Fruit fly (Drosophila melanogaster) whole organism, embryonic: Measurements from ENCODE around the gene how.

Source experiments
- ATbp ChIP-seq: fragments of 200-800 bp; sonication (Bioruptor generic); optimal IDR thresholded peaks from 2 replicates; lab custom pipeline; 2017; ENCODE audit warnings: missing biosample characterization, mild to moderate bottlenecking, missing genetic modification characterization, missing genetic modification reagents
- Antp ChIP-seq: fragments of 200-800 bp; sonication (Bioruptor generic); optimal IDR thresholded peaks from 3 replicates; lab custom pipeline; 2016; ENCODE audit warnings: missing biosample characterization, missing genetic modification characterization
- Awh ChIP-seq: fragments of 200-800 bp; sonication (Bioruptor generic); IDR thresholded peaks from 2 replicates; pipeline ENCODE4, ENCODE4 v1.3.6; 2022; ENCODE audit warnings: missing biosample characterization, missing genetic modification characterization
- BtbVII ChIP-seq: fragments of 200-800 bp; sonication (Bioruptor generic); optimal IDR thresholded peaks from 3 replicates; lab custom pipeline; 2017; ENCODE audit warnings: missing biosample characterization, mild to moderate bottlenecking, missing genetic modification characterization
- CG10209 ChIP-seq: fragments of 200-800 bp; sonication (Bioruptor generic); optimal IDR thresholded peaks from 3 replicates; lab custom pipeline; 2017; ENCODE audit warnings: missing biosample characterization, mild to moderate bottlenecking, missing genetic modification characterization, missing genetic modification reagents
- CG10274 ChIP-seq: fragments of 200-800 bp; sonication (Bioruptor generic); optimal IDR thresholded peaks from 3 replicates; lab custom pipeline; 2017; ENCODE audit warnings: missing biosample characterization, mild to moderate bottlenecking, missing genetic modification characterization
- CG10431 ChIP-seq: fragments of 200-800 bp; sonication (Bioruptor generic); optimal IDR thresholded peaks from 3 replicates; lab custom pipeline; 2018; ENCODE audit warnings: missing biosample characterization, mild to moderate bottlenecking, missing genetic modification characterization
- CG11093 ChIP-seq: fragments of 200-800 bp; sonication (Bioruptor generic); IDR thresholded peaks from 3 replicates; pipeline ENCODE4 v1.3.6; 2022; ENCODE audit warnings: missing biosample characterization, missing genetic modification characterization
- CG11398 ChIP-seq: fragments of 200-800 bp; sonication (Bioruptor generic); optimal IDR thresholded peaks from 2 replicates; lab custom pipeline; 2016; ENCODE audit warnings: missing biosample characterization, missing genetic modification characterization
- CG11723 ChIP-seq: fragments of 200-800 bp; sonication (Bioruptor generic); optimal IDR thresholded peaks from 2 replicates; lab custom pipeline; 2017; ENCODE audit warnings: missing biosample characterization, mild to moderate bottlenecking, missing genetic modification characterization
- CG1603 ChIP-seq: fragments of 200-800 bp; sonication (Bioruptor generic); optimal IDR thresholded peaks from 2 replicates; lab custom pipeline; 2019; ENCODE audit warnings: missing biosample characterization, mild to moderate bottlenecking, missing genetic modification characterization, moderate library complexity
- CG16813 ChIP-seq: fragments of 200-800 bp; sonication (Bioruptor generic); IDR thresholded peaks from 3 replicates; pipeline ENCODE4 v1.3.6; 2022; ENCODE audit warnings: missing biosample characterization, missing genetic modification characterization; ENCODE audit not compliant: partially characterized antibody
- CG16863 ChIP-seq: fragments of 200-800 bp; sonication (Bioruptor generic); optimal IDR thresholded peaks from 3 replicates; lab custom pipeline; 2016; ENCODE audit warnings: missing biosample characterization, missing genetic modification characterization
- CG17829 ChIP-seq: fragments of 200-800 bp; optimal IDR thresholded peaks from 2 replicates; lab custom pipeline; 2019; ENCODE audit warnings: missing biosample characterization, mild to moderate bottlenecking, missing genetic modification characterization, moderate library complexity
- CG18599 ChIP-seq: fragments of 200-800 bp; sonication (Bioruptor generic); optimal IDR thresholded peaks from 3 replicates; lab custom pipeline; 2017; ENCODE audit warnings: missing biosample characterization, missing genetic modification characterization, mild to moderate bottlenecking, moderate library complexity, missing genetic modification reagents
- CG2116 ChIP-seq: fragments of 200-800 bp; sonication (Bioruptor generic); optimal IDR thresholded peaks from 3 replicates; lab custom pipeline; 2018; ENCODE audit warnings: missing biosample characterization, mild to moderate bottlenecking, missing genetic modification characterization
- CG2120 ChIP-seq: fragments of 200-800 bp; sonication (Bioruptor generic); optimal IDR thresholded peaks from 3 replicates; lab custom pipeline; 2016; ENCODE audit warnings: missing biosample characterization, missing genetic modification characterization
- CG30020 ChIP-seq: fragments of 200-800 bp; optimal IDR thresholded peaks from 2 replicates; lab custom pipeline; 2019; ENCODE audit warnings: missing biosample characterization, mild to moderate bottlenecking, missing genetic modification characterization, moderate library complexity
- CG3163 ChIP-seq: fragments of 200-800 bp; sonication (Bioruptor generic); optimal IDR thresholded peaks from 3 replicates; lab custom pipeline; 2016; ENCODE audit warnings: missing biosample characterization, missing genetic modification characterization
- CG32772 ChIP-seq: fragments of 200-800 bp; sonication (Bioruptor generic); IDR thresholded peaks from 2 replicates; pipeline ENCODE4 v1.3.6; 2022; ENCODE audit warnings: missing biosample characterization, missing genetic modification characterization
- CG3838 ChIP-seq: fragments of 200-800 bp; sonication (Bioruptor generic); optimal IDR thresholded peaks from 3 replicates; lab custom pipeline; 2016; ENCODE audit warnings: missing biosample characterization, missing genetic modification characterization
- CG4854 ChIP-seq: fragments of 200-800 bp; sonication (Bioruptor generic); optimal IDR thresholded peaks from 2 replicates; lab custom pipeline; 2016; ENCODE audit warnings: missing biosample characterization, missing genetic modification characterization, inconsistent platforms
- CG6254 ChIP-seq: fragments of 200-800 bp; sonication (Bioruptor generic); optimal IDR thresholded peaks from 3 replicates; lab custom pipeline; 2017; ENCODE audit warnings: mild to moderate bottlenecking, missing biosample characterization, missing genetic modification reagents, missing genetic modification characterization
- CG7745 ChIP-seq: fragments of 200-800 bp; sonication (Bioruptor generic); optimal IDR thresholded peaks from 2 replicates; lab custom pipeline; 2018; ENCODE audit warnings: missing biosample characterization, mild to moderate bottlenecking, missing genetic modification characterization, moderate library complexity
- CG9817 ChIP-seq: fragments of 200-800 bp; sonication (Bioruptor generic); optimal IDR thresholded peaks from 2 replicates; lab custom pipeline; 2018; ENCODE audit warnings: missing biosample characterization, mild to moderate bottlenecking, missing genetic modification characterization, moderate library complexity
- D ChIP-seq, 2 experiments: fragments of 200-800 bp in 1 of 2; fragments of >200 bp in 1 of 2; sonication (Bioruptor generic) in 1 of 2; optimal IDR thresholded peaks; 2 replicates in 1 of 2; 3 replicates in 1 of 2; lab custom pipeline; 2017; ENCODE audit warnings: mild to moderate bottlenecking in 1 of 2, missing biosample characterization in 1 of 2, missing genetic modification characterization in 1 of 2, missing genetic modification reagents in 1 of 2
- D19B ChIP-seq: fragments of 200-800 bp; sonication (Bioruptor generic); optimal IDR thresholded peaks from 2 replicates; lab custom pipeline; 2017; ENCODE audit warnings: missing biosample characterization, mild to moderate bottlenecking, missing genetic modification characterization
- Deaf1 ChIP-seq: fragments of 200-800 bp; optimal IDR thresholded peaks from 3 replicates; lab custom pipeline; 2019; ENCODE audit warnings: missing biosample characterization, mild to moderate bottlenecking, missing genetic modification characterization, moderate library complexity
- Dip3 ChIP-seq: fragments of 200-800 bp; sonication (Bioruptor generic); optimal IDR thresholded peaks from 3 replicates; lab custom pipeline; 2016; ENCODE audit warnings: missing biosample characterization, missing genetic modification characterization
- Hr39 ChIP-seq: fragments of >200 bp; optimal IDR thresholded peaks from 2 replicates; lab custom pipeline; 2017
- NC2β ChIP-seq: fragments of 200-800 bp; sonication (Bioruptor generic); optimal IDR thresholded peaks from 2 replicates; lab custom pipeline; 2016; ENCODE audit warnings: missing biosample characterization, missing genetic modification characterization
- Neu2 ChIP-seq: fragments of 200-800 bp; sonication (Bioruptor generic); optimal IDR thresholded peaks from 3 replicates; lab custom pipeline; 2016; ENCODE audit warnings: missing biosample characterization, missing genetic modification characterization, borderline replicate concordance
- Nf-YC ChIP-seq: fragments of 200-800 bp; optimal IDR thresholded peaks from 3 replicates; lab custom pipeline; 2019; ENCODE audit warnings: missing biosample characterization, mild to moderate bottlenecking, missing genetic modification characterization, moderate library complexity
- PHDP ChIP-seq: fragments of 200-800 bp; sonication (Bioruptor generic); optimal IDR thresholded peaks from 3 replicates; lab custom pipeline; 2018; ENCODE audit warnings: missing biosample characterization, mild to moderate bottlenecking, missing genetic modification characterization, moderate library complexity
- Pdp1 ChIP-seq, 2 experiments: fragments of 200-800 bp; sonication (Bioruptor generic); optimal IDR thresholded peaks; 3 replicates each; lab custom pipeline; 2016; ENCODE audit warnings: missing biosample characterization in 2 of 2, missing genetic modification characterization in 2 of 2, mild to moderate bottlenecking in 1 of 2, moderate library complexity in 1 of 2
- Ptx1 ChIP-seq: fragments of 200-800 bp; sonication (Bioruptor generic); IDR thresholded peaks from 2 replicates; pipeline ENCODE4 v1.3.6; 2022; ENCODE audit warnings: missing biosample characterization, missing genetic modification characterization
- Six4 ChIP-seq: fragments of 200-800 bp; sonication (Bioruptor generic); optimal IDR thresholded peaks from 2 replicates; lab custom pipeline; 2016; ENCODE audit warnings: missing biosample characterization, missing genetic modification characterization
- Usf ChIP-seq: fragments of 200-800 bp; sonication (Bioruptor generic); optimal IDR thresholded peaks from 2 replicates; lab custom pipeline; 2017; ENCODE audit warnings: missing genotype, missing biosample characterization, missing genetic modification characterization
- YL-1 ChIP-seq: fragments of 200-800 bp; sonication (Bioruptor generic); optimal IDR thresholded peaks from 3 replicates; lab custom pipeline; 2017; ENCODE audit warnings: missing biosample characterization, mild to moderate bottlenecking, missing genetic modification characterization
- bsh ChIP-seq, 2 experiments: fragments of 200-800 bp; sonication (Bioruptor generic); optimal IDR thresholded peaks; 2 replicates each; lab custom pipeline; 2017 to 2018; ENCODE audit warnings: mild to moderate bottlenecking in 2 of 2, missing biosample characterization in 2 of 2, missing genetic modification characterization in 2 of 2, moderate library complexity in 1 of 2
- btn ChIP-seq: fragments of 200-800 bp; sonication (Bioruptor generic); optimal IDR thresholded peaks from 2 replicates; lab custom pipeline; 2016; ENCODE audit warnings: missing biosample characterization, missing genetic modification characterization
- corto ChIP-seq: fragments of 200-800 bp; sonication (Bioruptor generic); optimal IDR thresholded peaks from 2 replicates; lab custom pipeline; 2016; ENCODE audit warnings: missing biosample characterization, mild to moderate bottlenecking, missing genetic modification characterization, moderate library complexity
- ftz-f1 ChIP-seq: fragments of 200-800 bp; sonication (Bioruptor generic); optimal IDR thresholded peaks from 2 replicates; lab custom pipeline; 2016; ENCODE audit warnings: missing biosample characterization, missing genetic modification characterization
- grau ChIP-seq: fragments of 200-800 bp; optimal IDR thresholded peaks from 3 replicates; lab custom pipeline; 2019; ENCODE audit warnings: missing biosample characterization, mild to moderate bottlenecking, missing genetic modification characterization, moderate library complexity
- gro ChIP-seq: fragments of 200-800 bp; sonication (Bioruptor generic); optimal IDR thresholded peaks from 2 replicates; lab custom pipeline; 2016; ENCODE audit warnings: missing biosample characterization, missing genetic modification characterization
- ham ChIP-seq: fragments of 200-800 bp; sonication (Bioruptor generic); IDR thresholded peaks from 2 replicates; pipeline ENCODE4 v1.3.6; 2022; ENCODE audit warnings: missing biosample characterization, missing genetic modification characterization
- klu ChIP-seq: fragments of 200-800 bp; sonication (Bioruptor generic); IDR thresholded peaks from 2 replicates; pipeline ENCODE4 v1.3.6; 2022; ENCODE audit warnings: missing biosample characterization, missing genetic modification characterization
- onecut ChIP-seq: fragments of 200-800 bp; sonication (Bioruptor generic); IDR thresholded peaks from 2 replicates; pipeline ENCODE4 v1.3.6; 2022; ENCODE audit warnings: missing biosample characterization, missing genetic modification characterization
- salm ChIP-seq: fragments of 200-800 bp; sonication (Bioruptor generic); optimal IDR thresholded peaks from 2 replicates; lab custom pipeline; 2018; ENCODE audit warnings: missing biosample characterization, mild to moderate bottlenecking, missing genetic modification characterization
- sqz ChIP-seq: fragments of 200-800 bp; sonication (Bioruptor generic); optimal IDR thresholded peaks from 3 replicates; lab custom pipeline; 2018; ENCODE audit warnings: missing biosample characterization, mild to moderate bottlenecking, missing genetic modification characterization
- tup ChIP-seq: fragments of 200-800 bp; sonication (Bioruptor generic); optimal IDR thresholded peaks from 2 replicates; lab custom pipeline; 2016; ENCODE audit warnings: missing biosample characterization, mild to moderate bottlenecking, missing genetic modification characterization, moderate library complexity

how gene

dm6 chr3R:21992909-21993308 is 49.1 kb upstream of the how start (continued):
- no peak for TF ChIP-seq Awh (GFP tag; lab: Robert Waterston, UW)
- TF ChIP-seq Usf (GFP tag; lab: Kevin White, UChicago): no peak
- TF ChIP-seq klu (GFP tag; lab: Robert Waterston, UW): no peak
- no peak for TF ChIP-seq gro
- TF ChIP-seq D (optimal IDR thresholded peaks at IDR 0.05; lab: Kevin White, UChicago): no peak
- no peak for TF ChIP-seq D (GFP tag; optimal IDR thresholded peaks at IDR 0.05; lab: Kevin White, UChicago)
- TF ChIP-seq bsh (GFP tag; optimal IDR thresholded peaks at IDR 0.05; lab: Kevin White, UChicago): peak in 1 of 2 experiments; percentile 11
- TF ChIP-seq CG10209 (GFP tag; lab: Kevin White, UChicago): peak; percentile 22
- TF ChIP-seq corto: no peak
- no peak for TF ChIP-seq CG10431 (GFP tag; lab: Kevin White, UChicago)
- TF ChIP-seq salm: no peak
- no peak for TF ChIP-seq CG18599
- no peak for TF ChIP-seq btn (GFP tag; lab: Kevin White, UChicago)
- no peak for TF ChIP-seq ATbp
- TF ChIP-seq Dip3 (GFP tag; lab: Kevin White, UChicago): peak; percentile 49
- no peak for TF ChIP-seq ftz-f1 (GFP tag; lab: Kevin White, UChicago)
- no peak for TF ChIP-seq Deaf1 (tag; lab: Kevin White, UChicago)
- TF ChIP-seq CG32772 (GFP tag; lab: Robert Waterston, UW): no peak
- peak; percentile 30; the same call in 1 of the 2 replicates for TF ChIP-seq onecut (GFP tag; lab: Robert Waterston, UW)
- TF ChIP-seq CG6254: no peak
- no peak for TF ChIP-seq Six4 (GFP tag; lab: Kevin White, UChicago)
- TF ChIP-seq YL-1 (GFP tag; lab: Kevin White, UChicago): no peak
- TF ChIP-seq PHDP: no peak
- no peak for TF ChIP-seq Hr39
- no peak for TF ChIP-seq CG4854 (GFP tag; lab: Kevin White, UChicago)
- TF ChIP-seq CG3838 (GFP tag; lab: Kevin White, UChicago): no peak
- TF ChIP-seq CG16863: no peak
- TF ChIP-seq CG9817: peak; percentile 37
- TF ChIP-seq CG16813: no peak
- TF ChIP-seq CG3163: no peak
- TF ChIP-seq grau (tag; lab: Kevin White, UChicago): peak; percentile 68
- TF ChIP-seq CG2120 (GFP tag; lab: Kevin White, UChicago): peak; percentile 51
- TF ChIP-seq CG11723 (GFP tag; lab: Kevin White, UChicago): no peak
- no peak for TF ChIP-seq Pdp1 (GFP tag; optimal IDR thresholded peaks at IDR 0.05; lab: Kevin White, UChicago)
- no peak for TF ChIP-seq Neu2
- TF ChIP-seq Antp (GFP tag; lab: Kevin White, UChicago): no peak
- no peak for TF ChIP-seq D19B (GFP tag; lab: Kevin White, UChicago)
- TF ChIP-seq CG1603: no peak
- no peak for TF ChIP-seq CG7745 (tag; lab: Kevin White, UChicago)
- peak; percentile 57; the same call in 1 of the 3 replicates for TF ChIP-seq CG11093 (GFP tag; lab: Robert Waterston, UW)
- no peak for TF ChIP-seq CG11398 (GFP tag; lab: Kevin White, UChicago)
- no peak for TF ChIP-seq CG17829 (tag; lab: Kevin White, UChicago)
- no peak for TF ChIP-seq NC2β (GFP tag; lab: Kevin White, UChicago)
- no peak for TF ChIP-seq tup (GFP tag; lab: Kevin White, UChicago)
- TF ChIP-seq BtbVII: no peak
- no peak for TF ChIP-seq Nf-YC (tag; lab: Kevin White, UChicago)
- TF ChIP-seq CG2116 (GFP tag; lab: Kevin White, UChicago): no peak
- no peak for TF ChIP-seq sqz (GFP tag; lab: Kevin White, UChicago)
- TF ChIP-seq Ptx1 (GFP tag; lab: Robert Waterston, UW): peak; percentile 60
- no peak for TF ChIP-seq CG30020 (tag; lab: Kevin White, UChicago)
- no peak for TF ChIP-seq ham (GFP tag; lab: Robert Waterston, UW)
- TF ChIP-seq CG10274 (GFP tag; lab: Kevin White, UChicago): no peak
